Fruit fly (Drosophila melanogaster): ENCODE measurements around the gene Eip74EF.

Eip74EF gene

dm6 chr3L:17653701-17654667, 34.9 kb upstream of the Eip74EF start, which contains the start of the genes Krn, Ndfip and CG7484 (continued):
- TF ChIP-seq chinmo (GFP tag; IDR thresholded peaks at IDR 0.05; ENCODE audit: partially characterized antibody) (peak; percentile 87; the same call in 3 of the 4 replicates), Jarid2 (GFP tag; optimal IDR thresholded peaks at IDR 0.05) (peak; percentile 64), Pdp1 (GFP tag; optimal IDR thresholded peaks at IDR 0.05) (peak; percentile 74 to 83), CG15601 (tag; optimal IDR thresholded peaks at IDR 0.05) (peak; percentile 89), unpg (GFP tag; optimal IDR thresholded peaks at IDR 0.05) (peak; percentile 86), nerfin-2 (GFP tag; IDR thresholded peaks at IDR 0.05; ENCODE audit: partially characterized antibody) (peak; percentile 88), Camta (GFP tag; optimal IDR thresholded peaks at IDR 0.05) (peak; percentile 49), CG8924 (tag; optimal IDR thresholded peaks at IDR 0.05) (peak; percentile 94), bab2 (GFP tag; optimal IDR thresholded peaks at IDR 0.05) (peak; percentile 76), CG8290 (GFP tag; optimal IDR thresholded peaks at IDR 0.05) (peak; percentile 81), CG8290 (tag; optimal IDR thresholded peaks at IDR 0.05) (peak; percentile 30 to 77), p53 (GFP tag; optimal IDR thresholded peaks at IDR 0.05) (peak; percentile 65), CG7987 (GFP tag; optimal IDR thresholded peaks at IDR 0.05) (peak; percentile 27), CG30020 (tag; optimal IDR thresholded peaks at IDR 0.05) (peak; percentile 92), CG32767 (GFP tag; IDR thresholded peaks at IDR 0.05) (peak; percentile 53; the same call in 1 of the 2 replicates), CG43689 (GFP tag; IDR thresholded peaks at IDR 0.05) (0 out of 2 replicates have a peak, but pooled peaks have one; percentile 16), zen2 (GFP tag; IDR thresholded peaks at IDR 0.05; ENCODE audit: partially characterized antibody) (no peak; the same call in 2 of the 3 replicates), klu (GFP tag; IDR thresholded peaks at IDR 0.05) (peak; percentile 79; the same call in 1 of the 2 replicates), grn (GFP tag; optimal IDR thresholded peaks at IDR 0.05) (peak; percentile 60), CG6654 (GFP tag; optimal IDR thresholded peaks at IDR 0.05) (peak; percentile 49), CG34224 (GFP tag; IDR thresholded peaks at IDR 0.05; ENCODE audit: partially characterized antibody) (peak; percentile 91), CG6765 (GFP tag; optimal IDR thresholded peaks at IDR 0.05) (no peak), az2 (GFP tag; optimal IDR thresholded peaks at IDR 0.05) (peak; percentile 85), Sin3A (optimal IDR thresholded peaks at IDR 0.05) (peak; percentile 16), CG1602 (GFP tag; optimal IDR thresholded peaks at IDR 0.05) (peak; percentile 88), Neu2 (GFP tag; optimal IDR thresholded peaks at IDR 0.05; ENCODE audit: borderline replicate concordance) (no peak), danr (GFP tag; IDR thresholded peaks at IDR 0.05) (peak; percentile 69), cwo (GFP tag; optimal IDR thresholded peaks at IDR 0.05) (peak; percentile 64), CG6813 (GFP tag; optimal IDR thresholded peaks at IDR 0.05) (peak; percentile 8), nerfin-1 (tag; optimal IDR thresholded peaks at IDR 0.05) (peak; percentile 86), CG4282 (GFP tag; optimal IDR thresholded peaks at IDR 0.05) (no peak), HmgD (GFP tag; optimal IDR thresholded peaks at IDR 0.05) (peak; percentile 5), CG8089 (GFP tag; optimal IDR thresholded peaks at IDR 0.05) (peak; percentile 52), D19B (GFP tag; optimal IDR thresholded peaks at IDR 0.05) (peak; percentile 67), CG14860 (GFP tag; IDR thresholded peaks at IDR 0.05; ENCODE audit: partially characterized antibody) (peak; percentile 98), Fer2 (tag; optimal IDR thresholded peaks at IDR 0.05) (peak; percentile 89), tap (tag; optimal IDR thresholded peaks at IDR 0.05) (peak; percentile 64), CG12219 (GFP tag; optimal IDR thresholded peaks at IDR 0.05) (peak; percentile 53), CG12299 (tag; optimal IDR thresholded peaks at IDR 0.05) (peak; percentile 83), sob (GFP tag; IDR thresholded peaks at IDR 0.05) (peak; percentile 91), CG4617 (GFP tag; optimal IDR thresholded peaks at IDR 0.05; ENCODE audit: borderline replicate concordance) (peak; percentile 56), Dip3 (GFP tag; optimal IDR thresholded peaks at IDR 0.05) (peak; percentile 80), ftz-f1 (GFP tag; optimal IDR thresholded peaks at IDR 0.05) (no peak), sd (tag; optimal IDR thresholded peaks at IDR 0.05) (peak; percentile 75), HLH54F (GFP tag; optimal IDR thresholded peaks at IDR 0.05) (peak; percentile 87), CG10366 (GFP tag; IDR thresholded peaks at IDR 0.05) (peak; percentile 80), exex (tag; optimal IDR thresholded peaks at IDR 0.05) (peak; percentile 73)
